Fruit fly (Drosophila melanogaster): Measurements from ENCODE around the gene Fbp1.

DNA sequence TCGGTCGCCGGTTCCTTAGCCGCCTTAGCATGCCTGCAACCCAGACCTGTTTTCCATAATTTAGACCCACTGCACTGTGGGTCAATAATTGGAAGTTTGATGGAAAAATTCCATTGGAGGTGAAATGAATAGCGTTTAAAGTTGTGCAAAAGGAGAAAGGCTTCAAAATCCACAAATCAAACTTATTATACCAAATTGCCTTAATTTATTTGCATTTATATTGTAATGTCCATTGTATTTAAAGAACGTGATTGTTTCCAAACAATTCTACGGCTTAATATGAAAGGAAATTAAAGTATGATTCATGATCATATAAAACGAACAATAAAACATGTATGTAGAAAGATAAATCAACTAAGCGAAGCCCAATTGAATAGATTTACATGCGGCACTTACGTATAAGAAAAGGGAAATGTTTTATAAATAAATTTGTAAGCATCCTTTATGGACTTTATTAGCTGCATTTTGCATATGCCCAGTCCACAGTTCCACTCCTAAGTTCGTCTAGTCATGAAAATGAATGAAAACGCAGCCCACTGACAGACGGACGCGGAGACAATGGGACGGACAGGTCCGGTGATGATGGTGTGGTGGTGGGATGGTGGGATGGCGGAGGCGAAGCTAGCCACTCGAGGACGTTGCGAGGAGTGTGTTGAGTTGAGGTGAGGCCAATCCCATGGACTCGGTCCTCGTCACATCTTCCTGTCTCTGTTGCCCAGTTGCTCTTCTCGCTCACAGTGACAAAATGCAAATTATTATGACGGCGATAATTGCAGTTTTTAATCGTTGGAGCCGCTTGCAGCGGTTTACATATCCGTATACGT, 34.4 kb downstream of the Fbp1 start:
- no peak for TF ChIP-seq CG8478 (optimal IDR thresholded peaks at IDR 0.05)
- TF ChIP-seq psq (optimal IDR thresholded peaks at IDR 0.05), result no peak
- TF ChIP-seq Dll (optimal IDR thresholded peaks at IDR 0.05), result no peak
- TF ChIP-seq EcR (GFP tag; optimal IDR thresholded peaks at IDR 0.05), result no peak

All from whole organism.